Fruit fly (Drosophila melanogaster) whole organism, embryonic: ENCODE data around the gene COX7AL2.

ENCODE experiments used
- Atf6 ChIP-seq: fragments of 200-800 bp; sonication (Bioruptor generic); IDR thresholded peaks from 2 replicates; pipeline ENCODE4 v1.3.6; 2022; ENCODE audit warnings: missing biosample characterization, missing genetic modification characterization
- Awh ChIP-seq: fragments of 200-800 bp; sonication (Bioruptor generic); IDR thresholded peaks from 2 replicates; pipeline ENCODE4, ENCODE4 v1.3.6; 2022; ENCODE audit warnings: missing biosample characterization, missing genetic modification characterization
- Bdp1 ChIP-seq: fragments of 200-800 bp; sonication (Bioruptor generic); optimal IDR thresholded peaks from 3 replicates; lab custom pipeline; 2016; ENCODE audit warnings: missing biosample characterization, missing genetic modification characterization
- CG13894 ChIP-seq: fragments of 200-800 bp; sonication (Bioruptor generic); optimal IDR thresholded peaks from 3 replicates; lab custom pipeline; 2018; ENCODE audit warnings: missing biosample characterization, mild to moderate bottlenecking, missing genetic modification characterization, moderate library complexity
- CG1529 ChIP-seq: fragments of 200-800 bp; sonication (Bioruptor generic); optimal IDR thresholded peaks from 3 replicates; lab custom pipeline; 2018; ENCODE audit warnings: missing biosample characterization, missing genetic modification characterization
- CG17612 ChIP-seq: fragments of 200-800 bp; sonication (Bioruptor generic); IDR thresholded peaks from 2 replicates; pipeline ENCODE4 v1.3.6; 2022; ENCODE audit warnings: missing biosample characterization, missing genetic modification characterization
- CG1792 ChIP-seq: fragments of 200-800 bp; sonication (Bioruptor generic); optimal IDR thresholded peaks from 2 replicates; lab custom pipeline; 2016; ENCODE audit warnings: missing biosample characterization, missing genetic modification characterization
- CG31224 ChIP-seq: fragments of 200-800 bp; sonication (Bioruptor generic); IDR thresholded peaks from 2 replicates; pipeline ENCODE4 v1.3.6; 2022; ENCODE audit warnings: missing biosample characterization, missing genetic modification characterization
- CG33213 ChIP-seq: fragments of 200-800 bp; sonication (Bioruptor generic); optimal IDR thresholded peaks from 3 replicates; lab custom pipeline; 2016; ENCODE audit warnings: missing biosample characterization, missing genetic modification characterization
- CG3995 ChIP-seq: fragments of 200-800 bp; sonication (Bioruptor generic); optimal IDR thresholded peaks from 3 replicates; lab custom pipeline; 2016; ENCODE audit warnings: missing biosample characterization, missing genetic modification characterization
- CG42726 ChIP-seq: fragments of 200-800 bp; sonication (Bioruptor generic); IDR thresholded peaks from 2 replicates; pipeline ENCODE4 v1.3.6; 2022; ENCODE audit warnings: missing biosample characterization, missing genetic modification characterization; ENCODE audit not compliant: partially characterized antibody
- CG4854 ChIP-seq: fragments of 200-800 bp; sonication (Bioruptor generic); optimal IDR thresholded peaks from 2 replicates; lab custom pipeline; 2016; ENCODE audit warnings: missing biosample characterization, missing genetic modification characterization, inconsistent platforms
- CG6175 ChIP-seq: fragments of 200-800 bp; sonication (Bioruptor generic); IDR thresholded peaks from 3 replicates; pipeline ENCODE4 v1.3.6; 2022; ENCODE audit warnings: missing biosample characterization, missing genetic modification characterization
- CG6272 ChIP-seq: fragments of 200-800 bp; sonication (Bioruptor generic); IDR thresholded peaks from 2 replicates; pipeline ENCODE4 v1.3.6; 2022; ENCODE audit warnings: missing biosample characterization, missing genetic modification characterization
- CG6854 ChIP-seq: fragments of 200-800 bp; sonication (Bioruptor generic); optimal IDR thresholded peaks from 3 replicates; lab custom pipeline; 2017; ENCODE audit warnings: missing biosample characterization, mild to moderate bottlenecking, missing genetic modification characterization
- CG7372 ChIP-seq: fragments of 200-800 bp; sonication (Bioruptor generic); IDR thresholded peaks from 2 replicates; pipeline ENCODE4 v1.3.6; 2022; ENCODE audit warnings: missing biosample characterization, missing genetic modification characterization
- CG8290 ChIP-seq, 3 experiments: fragments of 200-800 bp; sonication (Bioruptor generic); optimal IDR thresholded peaks; 2 replicates each; lab custom pipeline; 2016 to 2019; ENCODE audit warnings: missing biosample characterization in 3 of 3, missing genetic modification characterization in 3 of 3, mild to moderate bottlenecking in 2 of 3, moderate library complexity in 1 of 3
- CG8478 ChIP-seq: fragments of >200 bp; optimal IDR thresholded peaks from 2 replicates; lab custom pipeline; 2018
- CG8924 ChIP-seq: fragments of 200-800 bp; optimal IDR thresholded peaks from 3 replicates; lab custom pipeline; 2019; ENCODE audit warnings: missing biosample characterization, mild to moderate bottlenecking, missing genetic modification characterization, moderate library complexity
- Dll ChIP-seq: fragments of 200-800 bp; sonication (Bioruptor generic); IDR thresholded peaks from 4 replicates; pipeline ENCODE4 v1.3.6; 2022; ENCODE audit warnings: missing biosample characterization, missing genetic modification characterization; ENCODE audit not compliant: partially characterized antibody
- Doc2 ChIP-seq: fragments of 200-800 bp; sonication (Bioruptor generic); IDR thresholded peaks from 2 replicates; pipeline ENCODE4 v1.3.6; 2022; ENCODE audit warnings: missing biosample characterization, missing genetic modification characterization
- E2f1 ChIP-seq: fragments of 200-800 bp; sonication (Bioruptor generic); IDR thresholded peaks from 2 replicates; pipeline ENCODE4 v1.3.6; 2022; ENCODE audit warnings: missing biosample characterization, missing genetic modification characterization
- E2f2 ChIP-seq: fragments of 200-800 bp; sonication (Bioruptor generic); IDR thresholded peaks from 2 replicates; pipeline ENCODE4 v1.3.6; 2022; ENCODE audit warnings: missing biosample characterization, missing genetic modification characterization
- Eip74EF ChIP-seq, 2 experiments: fragments of 200-800 bp in 1 of 2; fragments of >200 bp in 1 of 2; sonication (Bioruptor generic) in 1 of 2; optimal IDR thresholded peaks; 2 replicates each; lab custom pipeline; 2017 to 2019; ENCODE audit warnings: missing biosample characterization in 2 of 2, missing genetic modification characterization in 2 of 2, mild to moderate bottlenecking in 1 of 2, moderate library complexity in 1 of 2
- HLHmδ ChIP-seq: fragments of 200-800 bp; sonication (Bioruptor generic); optimal IDR thresholded peaks from 2 replicates; lab custom pipeline; 2018; ENCODE audit warnings: missing biosample characterization, mild to moderate bottlenecking, missing genetic modification characterization, moderate library complexity
- Max ChIP-seq: fragments of 200-800 bp; sonication (Bioruptor generic); optimal IDR thresholded peaks from 2 replicates; lab custom pipeline; 2016; ENCODE audit warnings: missing biosample characterization, mild to moderate bottlenecking, missing genetic modification characterization
- Mrtf ChIP-seq: fragments of 200-800 bp; sonication (Bioruptor generic); IDR thresholded peaks from 3 replicates; pipeline ENCODE4 v1.3.6; 2022; ENCODE audit warnings: missing biosample characterization, missing genetic modification characterization
- Side ChIP-seq: fragments of 200-800 bp; sonication (Bioruptor generic); optimal IDR thresholded peaks from 2 replicates; lab custom pipeline; 2016; ENCODE audit warnings: missing biosample characterization, missing genetic modification characterization
- Sry-δ ChIP-seq: fragments of 200-800 bp; sonication (Bioruptor generic); optimal IDR thresholded peaks from 2 replicates; lab custom pipeline; 2016; ENCODE audit warnings: missing biosample characterization, missing genetic modification characterization
- Tbp ChIP-seq: fragments of >200 bp; optimal IDR thresholded peaks from 2 replicates; lab custom pipeline; 2018; ENCODE audit warnings: missing biosample characterization, missing genetic modification characterization
- Usf ChIP-seq: fragments of 200-800 bp; sonication (Bioruptor generic); optimal IDR thresholded peaks from 2 replicates; lab custom pipeline; 2017; ENCODE audit warnings: missing genotype, missing biosample characterization, missing genetic modification characterization
- bbx ChIP-seq: fragments of 200-800 bp; sonication (Bioruptor generic); IDR thresholded peaks from 2 replicates; pipeline ENCODE4 v1.3.6; 2022; ENCODE audit warnings: missing biosample characterization, missing genetic modification characterization; ENCODE audit not compliant: partially characterized antibody
- br ChIP-seq: fragments of >200 bp; optimal IDR thresholded peaks from 2 replicates; lab custom pipeline; 2017
- cato ChIP-seq: fragments of 200-800 bp; sonication (Bioruptor generic); optimal IDR thresholded peaks from 2 replicates; lab custom pipeline; 2016; ENCODE audit warnings: missing biosample characterization, missing genetic modification characterization, borderline replicate concordance
- caup ChIP-seq: fragments of 200-800 bp; sonication (Bioruptor generic); optimal IDR thresholded peaks from 3 replicates; lab custom pipeline; 2017; ENCODE audit warnings: missing biosample characterization, mild to moderate bottlenecking, missing genetic modification characterization, moderate library complexity; ENCODE audit not compliant: severe bottlenecking
- crc ChIP-seq: fragments of 200-800 bp; sonication (Bioruptor generic); optimal IDR thresholded peaks from 2 replicates; lab custom pipeline; 2016; ENCODE audit warnings: missing biosample characterization, missing genetic modification characterization
- eyg ChIP-seq: fragments of 200-800 bp; sonication (Bioruptor generic); optimal IDR thresholded peaks from 3 replicates; lab custom pipeline; 2016; ENCODE audit warnings: missing biosample characterization, missing genetic modification characterization
- fd102C ChIP-seq: fragments of 200-800 bp; sonication (Bioruptor generic); optimal IDR thresholded peaks from 2 replicates; lab custom pipeline; 2018; ENCODE audit warnings: missing biosample characterization, mild to moderate bottlenecking, missing genetic modification characterization, moderate library complexity
- gem ChIP-seq: fragments of 200-800 bp; sonication (Bioruptor generic); optimal IDR thresholded peaks from 2 replicates; lab custom pipeline; 2019; ENCODE audit warnings: missing biosample characterization, mild to moderate bottlenecking, missing genetic modification characterization, moderate library complexity
- kah ChIP-seq: fragments of 200-800 bp; sonication (Bioruptor generic); optimal IDR thresholded peaks from 2 replicates; lab custom pipeline; 2018; ENCODE audit warnings: missing biosample characterization, mild to moderate bottlenecking, missing genetic modification characterization
- ken ChIP-seq: fragments of 200-800 bp; sonication (Bioruptor generic); IDR thresholded peaks from 3 replicates; pipeline ENCODE4 v1.3.6; 2022; ENCODE audit warnings: missing biosample characterization, missing genetic modification characterization
- luna ChIP-seq: fragments of 200-800 bp; sonication (Bioruptor generic); optimal IDR thresholded peaks from 2 replicates; lab custom pipeline; 2016; ENCODE audit warnings: missing biosample characterization, missing genetic modification characterization
- mld ChIP-seq: fragments of 200-800 bp; sonication (Bioruptor generic); IDR thresholded peaks from 3 replicates; pipeline ENCODE4 v1.3.6; 2022; ENCODE audit warnings: missing biosample characterization, missing genetic modification characterization; ENCODE audit not compliant: partially characterized antibody
- nerfin-2 ChIP-seq: fragments of 200-800 bp; sonication (Bioruptor generic); IDR thresholded peaks from 2 replicates; pipeline ENCODE4 v1.3.6; 2022; ENCODE audit warnings: missing biosample characterization, missing genetic modification characterization; ENCODE audit not compliant: partially characterized antibody
- shn ChIP-seq: fragments of 200-800 bp; sonication (Bioruptor generic); optimal IDR thresholded peaks from 3 replicates; lab custom pipeline; 2016; ENCODE audit warnings: missing biosample characterization, missing genetic modification characterization
- sim ChIP-seq: fragments of 200-800 bp; sonication (Bioruptor generic); IDR thresholded peaks from 2 replicates; pipeline ENCODE4 v1.3.6; 2022; ENCODE audit warnings: missing biosample characterization, missing genetic modification characterization
- sna ChIP-seq: fragments of 200-800 bp; sonication (Bioruptor generic); IDR thresholded peaks from 2 replicates; pipeline ENCODE4 v1.3.6; 2022; ENCODE audit warnings: missing biosample characterization, missing genetic modification characterization; ENCODE audit not compliant: partially characterized antibody
- tin ChIP-seq: fragments of 200-800 bp; sonication (Bioruptor generic); optimal IDR thresholded peaks from 3 replicates; lab custom pipeline; 2016; ENCODE audit warnings: missing biosample characterization, missing genetic modification characterization
- unc-4 ChIP-seq: fragments of 200-800 bp; sonication (Bioruptor generic); IDR thresholded peaks from 2 replicates; pipeline ENCODE4 v1.3.6; 2022; ENCODE audit warnings: missing biosample characterization, missing genetic modification characterization; ENCODE audit not compliant: partially characterized antibody
- vvl ChIP-seq: fragments of 200-800 bp; sonication (Bioruptor generic); IDR thresholded peaks from 2 replicates; pipeline ENCODE4 v1.3.6; 2022; ENCODE audit warnings: missing biosample characterization, missing genetic modification characterization
- zf30C ChIP-seq: fragments of 200-800 bp; sonication (Bioruptor generic); optimal IDR thresholded peaks from 3 replicates; lab custom pipeline; 2018; ENCODE audit warnings: missing biosample characterization, mild to moderate bottlenecking, missing genetic modification characterization

COX7AL2 gene

DNA sequence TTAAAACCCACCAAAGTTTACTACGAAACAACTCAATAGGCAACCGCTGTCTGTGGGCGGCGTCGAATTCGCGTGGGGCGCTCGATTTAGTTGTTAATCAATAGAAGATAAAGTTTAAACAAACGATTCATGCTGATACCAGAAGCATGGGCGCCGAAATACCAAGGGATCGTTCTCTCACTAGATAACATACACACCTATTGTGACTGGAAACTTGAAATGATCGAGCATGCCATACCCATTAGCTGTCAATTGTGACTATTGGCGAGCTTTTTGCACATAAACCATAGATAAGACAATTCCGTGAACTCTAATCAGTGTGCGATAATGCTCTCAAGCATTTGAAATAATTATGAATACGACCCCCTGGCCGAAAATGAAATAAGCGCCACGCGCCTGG, 18.3 kb downstream of the COX7AL2 start (continued):
- TF ChIP-seq Side (GFP tag; lab: Kevin White, UChicago) (peak; percentile 74), CG1529 (GFP tag; lab: Kevin White, UChicago) (peak; percentile 13), CG13894 (tag; lab: Kevin White, UChicago) (peak; percentile 31), sna (no peak), bbx (GFP tag; lab: Robert Waterston, UW) (no peak), luna (GFP tag; lab: Kevin White, UChicago) (peak; percentile 21), CG8290 (GFP tag; optimal IDR thresholded peaks at IDR 0.05; lab: Kevin White, UChicago) (no peak), CG8290 (tag; optimal IDR thresholded peaks at IDR 0.05; lab: Kevin White, UChicago) (peak in 1 of 2 experiments; percentile 86), kah (GFP tag; lab: Kevin White, UChicago) (peak; percentile 39), Doc2 (GFP tag; lab: Robert Waterston, UW) (0 out of 2 replicates have a peak, but pooled peaks have one; percentile 23), br (lab: Kevin White, UChicago) (no peak), fd102C (GFP tag; lab: Kevin White, UChicago) (no peak), CG6175 (0 out of 3 replicates have a peak, but pooled peaks have one; percentile 48), mld (no peak), CG6272 (GFP tag; lab: Robert Waterston, UW) (peak; percentile 72), CG6854 (no peak), nerfin-2 (no peak), cato (no peak), E2f2 (GFP tag; lab: Robert Waterston, UW) (peak; percentile 43; the same call in 1 of the 2 replicates), Eip74EF (GFP tag; optimal IDR thresholded peaks at IDR 0.05; lab: Kevin White, UChicago) (peak in 1 of 2 experiments; percentile 63), Usf (GFP tag; lab: Kevin White, UChicago) (peak; percentile 28), CG42726 (GFP tag; lab: Robert Waterston, UW) (no peak), Mrtf (GFP tag; lab: Robert Waterston, UW) (peak; percentile 68), unc-4 (no peak), Awh (GFP tag; lab: Robert Waterston, UW) (peak; percentile 50), zf30C (no peak), CG33213 (GFP tag; lab: Kevin White, UChicago) (peak; percentile 24), gem (peak; percentile 87), E2f1 (GFP tag; lab: Robert Waterston, UW) (peak; percentile 73), eyg (GFP tag; lab: Kevin White, UChicago) (peak; percentile 57), CG31224 (GFP tag; lab: Robert Waterston, UW) (peak; percentile 75), CG17612 (GFP tag; lab: Robert Waterston, UW) (peak; percentile 62), Dll (GFP tag; lab: Robert Waterston, UW) (no peak), crc (peak; percentile 24), HLHmδ (GFP tag; lab: Kevin White, UChicago) (no peak), Max (GFP tag; lab: Kevin White, UChicago) (peak; percentile 7), caup (GFP tag; lab: Kevin White, UChicago) (peak; percentile 70), Sry-δ (GFP tag; lab: Kevin White, UChicago) (peak; percentile 36), Atf6 (GFP tag; lab: Robert Waterston, UW) (peak; percentile 76), sim (GFP tag; lab: Robert Waterston, UW) (no peak), CG8924 (tag; lab: Kevin White, UChicago) (peak; percentile 73), CG7372 (GFP tag; lab: Robert Waterston, UW) (peak; percentile 52; the same call in 1 of the 2 replicates), CG1792 (GFP tag; lab: Kevin White, UChicago) (peak; percentile 69), CG8478 (lab: Kevin White, UChicago) (no peak), CG3995 (GFP tag; lab: Kevin White, UChicago) (peak; percentile 37), Tbp (GFP tag; lab: Kevin White, UChicago) (no peak), vvl (GFP tag; lab: Robert Waterston, UW) (peak; percentile 66; the same call in 1 of the 2 replicates), ken (peak; percentile 69), tin (GFP tag; lab: Kevin White, UChicago) (peak; percentile 28), shn (GFP tag; lab: Kevin White, UChicago) (peak; percentile 86), CG4854 (GFP tag; lab: Kevin White, UChicago) (peak; percentile 66), Bdp1 (GFP tag; lab: Kevin White, UChicago) (no peak)
